Fruit fly (Drosophila melanogaster) whole organism, embryonic: ENCODE measurements around the gene CG6966.
A peak's percentile ranks its signal among the peaks of the same experiment; 100 is the strongest.

Experiments
- Atf6 ChIP-seq: fragments of 200-800 bp; sonication (Bioruptor generic); IDR thresholded peaks from 2 replicates; pipeline ENCODE4 v1.3.6; 2022; ENCODE audit warnings: missing biosample characterization, missing genetic modification characterization
- Blimp-1 ChIP-seq: fragments of 200-800 bp; sonication (Bioruptor generic); optimal IDR thresholded peaks from 3 replicates; lab custom pipeline; 2018; ENCODE audit warnings: missing biosample characterization, missing genetic modification characterization, mild to moderate bottlenecking, moderate library complexity, missing genetic modification reagents
- CG10565 ChIP-seq: fragments of 200-800 bp; sonication (Bioruptor generic); optimal IDR thresholded peaks from 3 replicates; lab custom pipeline; 2016; ENCODE audit warnings: missing biosample characterization, mild to moderate bottlenecking, missing genetic modification characterization
- CG10979 ChIP-seq: fragments of 200-800 bp; sonication (Bioruptor generic); optimal IDR thresholded peaks from 2 replicates; lab custom pipeline; 2018; ENCODE audit warnings: missing biosample characterization, mild to moderate bottlenecking, missing genetic modification characterization, moderate library complexity
- CG11504 ChIP-seq: fragments of 200-800 bp; sonication (Bioruptor generic); optimal IDR thresholded peaks from 3 replicates; lab custom pipeline; 2019; ENCODE audit warnings: missing biosample characterization, mild to moderate bottlenecking, missing genetic modification characterization, moderate library complexity
- CG13624 ChIP-seq: fragments of 200-800 bp; sonication (Bioruptor generic); optimal IDR thresholded peaks from 2 replicates; lab custom pipeline; 2016; ENCODE audit warnings: missing biosample characterization, missing genetic modification characterization
- CG14710 ChIP-seq: fragments of 200-800 bp; sonication (Bioruptor generic); optimal IDR thresholded peaks from 3 replicates; lab custom pipeline; 2019; ENCODE audit warnings: missing biosample characterization, mild to moderate bottlenecking, missing genetic modification characterization, moderate library complexity
- CG1529 ChIP-seq: fragments of 200-800 bp; sonication (Bioruptor generic); optimal IDR thresholded peaks from 3 replicates; lab custom pipeline; 2018; ENCODE audit warnings: missing biosample characterization, missing genetic modification characterization
- CG16813 ChIP-seq: fragments of 200-800 bp; sonication (Bioruptor generic); IDR thresholded peaks from 3 replicates; pipeline ENCODE4 v1.3.6; 2022; ENCODE audit warnings: missing biosample characterization, missing genetic modification characterization; ENCODE audit not compliant: partially characterized antibody
- CG17359 ChIP-seq: fragments of 200-800 bp; sonication (Bioruptor generic); optimal IDR thresholded peaks from 3 replicates; lab custom pipeline; 2018; ENCODE audit warnings: missing biosample characterization, mild to moderate bottlenecking, missing genetic modification characterization, moderate library complexity
- CG17361 ChIP-seq: fragments of 200-800 bp; sonication (Bioruptor generic); IDR thresholded peaks from 3 replicates; pipeline ENCODE4 v1.3.6; 2022; ENCODE audit warnings: missing biosample characterization, missing genetic modification characterization
- CG18262 ChIP-seq: fragments of 200-800 bp; optimal IDR thresholded peaks from 3 replicates; lab custom pipeline; 2019; ENCODE audit warnings: missing biosample characterization, mild to moderate bottlenecking, missing genetic modification characterization, moderate library complexity
- CG18476 ChIP-seq: fragments of 200-800 bp; sonication (Bioruptor generic); optimal IDR thresholded peaks from 2 replicates; lab custom pipeline; 2016; ENCODE audit warnings: missing biosample characterization, mild to moderate bottlenecking, missing genetic modification characterization
- CG18599 ChIP-seq: fragments of 200-800 bp; sonication (Bioruptor generic); optimal IDR thresholded peaks from 3 replicates; lab custom pipeline; 2017; ENCODE audit warnings: missing biosample characterization, missing genetic modification characterization, mild to moderate bottlenecking, moderate library complexity, missing genetic modification reagents
- CG2875 ChIP-seq: fragments of 200-800 bp; sonication (Bioruptor generic); optimal IDR thresholded peaks from 2 replicates; lab custom pipeline; 2017; ENCODE audit warnings: missing biosample characterization, mild to moderate bottlenecking, missing genetic modification characterization, missing genetic modification reagents
- CG31365 ChIP-seq: fragments of 200-800 bp; sonication (Bioruptor generic); optimal IDR thresholded peaks from 2 replicates; lab custom pipeline; 2018; ENCODE audit warnings: missing biosample characterization, mild to moderate bottlenecking, missing genetic modification characterization
- CG33557 ChIP-seq: fragments of 200-800 bp; sonication (Bioruptor generic); optimal IDR thresholded peaks from 2 replicates; lab custom pipeline; 2019; ENCODE audit warnings: missing biosample characterization, mild to moderate bottlenecking, missing genetic modification characterization, moderate library complexity
- CG6254 ChIP-seq: fragments of 200-800 bp; sonication (Bioruptor generic); optimal IDR thresholded peaks from 3 replicates; lab custom pipeline; 2017; ENCODE audit warnings: mild to moderate bottlenecking, missing biosample characterization, missing genetic modification reagents, missing genetic modification characterization
- CG7271 ChIP-seq: fragments of 200-800 bp; sonication (Bioruptor generic); optimal IDR thresholded peaks from 2 replicates; lab custom pipeline; 2018; ENCODE audit warnings: missing biosample characterization, mild to moderate bottlenecking, missing genetic modification characterization, moderate library complexity
- CG8388 ChIP-seq: fragments of 200-800 bp; sonication (Bioruptor generic); optimal IDR thresholded peaks from 2 replicates; lab custom pipeline; 2019; ENCODE audit warnings: missing biosample characterization, mild to moderate bottlenecking, missing genetic modification characterization, moderate library complexity
- CoRest ChIP-seq: fragments of 200-800 bp; sonication (Bioruptor generic); optimal IDR thresholded peaks from 3 replicates; lab custom pipeline; 2018; ENCODE audit warnings: missing biosample characterization, mild to moderate bottlenecking, missing genetic modification characterization, moderate library complexity
- D ChIP-seq, 2 experiments: fragments of 200-800 bp in 1 of 2; fragments of >200 bp in 1 of 2; sonication (Bioruptor generic) in 1 of 2; optimal IDR thresholded peaks; 2 replicates in 1 of 2; 3 replicates in 1 of 2; lab custom pipeline; 2017; ENCODE audit warnings: mild to moderate bottlenecking in 1 of 2, missing biosample characterization in 1 of 2, missing genetic modification characterization in 1 of 2, missing genetic modification reagents in 1 of 2
- HHEX ChIP-seq: fragments of 200-800 bp; sonication (Bioruptor generic); optimal IDR thresholded peaks from 3 replicates; lab custom pipeline; 2017; ENCODE audit warnings: missing biosample characterization, mild to moderate bottlenecking, missing genetic modification characterization, missing genetic modification reagents
- Med ChIP-seq: fragments of 200-800 bp; sonication (Bioruptor generic); peaks from one replicate; lab custom pipeline; 2016; ENCODE audit warnings: missing biosample characterization, missing genetic modification characterization, mild to moderate bottlenecking, inconsistent platforms, moderate library complexity
- Nf-YA ChIP-seq: fragments of 200-800 bp; sonication (Bioruptor generic); IDR thresholded peaks from 2 replicates; pipeline ENCODE4 v1.3.6; 2022; ENCODE audit warnings: missing biosample characterization, missing genetic modification characterization
- PHDP ChIP-seq: fragments of 200-800 bp; sonication (Bioruptor generic); optimal IDR thresholded peaks from 3 replicates; lab custom pipeline; 2018; ENCODE audit warnings: missing biosample characterization, mild to moderate bottlenecking, missing genetic modification characterization, moderate library complexity
- Sox102F ChIP-seq: fragments of 200-800 bp; sonication (Bioruptor generic); optimal IDR thresholded peaks from 2 replicates; lab custom pipeline; 2018; ENCODE audit warnings: missing biosample characterization, mild to moderate bottlenecking, missing genetic modification characterization, moderate library complexity
- Stat92E ChIP-seq, 3 experiments: fragments of >200 bp in 2 of 3; fragments of 200-800 bp in 1 of 3; sonication (Bioruptor generic) in 1 of 3; optimal IDR thresholded peaks; 2 replicates each; lab custom pipeline; 2017 to 2019; ENCODE audit warnings: missing biosample characterization in 3 of 3, missing genetic modification characterization in 3 of 3, mild to moderate bottlenecking in 1 of 3, moderate library complexity in 1 of 3
- ara ChIP-seq: fragments of 200-800 bp; sonication (Bioruptor generic); IDR thresholded peaks from 2 replicates; pipeline ENCODE4 v1.3.6; 2022; ENCODE audit warnings: missing biosample characterization, missing genetic modification characterization
- az2 ChIP-seq: fragments of 200-800 bp; sonication (Bioruptor generic); optimal IDR thresholded peaks from 3 replicates; lab custom pipeline; 2016; ENCODE audit warnings: missing biosample characterization, missing genetic modification characterization
- bcd ChIP-seq: fragments of 200-800 bp; sonication (Bioruptor generic); optimal IDR thresholded peaks from 2 replicates; lab custom pipeline; 2017; ENCODE audit warnings: missing biosample characterization, mild to moderate bottlenecking, missing genetic modification characterization
- bsh ChIP-seq, 2 experiments: fragments of 200-800 bp; sonication (Bioruptor generic); optimal IDR thresholded peaks; 2 replicates each; lab custom pipeline; 2017 to 2018; ENCODE audit warnings: mild to moderate bottlenecking in 2 of 2, missing biosample characterization in 2 of 2, missing genetic modification characterization in 2 of 2, moderate library complexity in 1 of 2
- dimm ChIP-seq: fragments of 200-800 bp; sonication (Bioruptor generic); IDR thresholded peaks from 2 replicates; pipeline ENCODE4 v1.3.6; 2022; ENCODE audit warnings: missing biosample characterization, missing genetic modification characterization
- dmrt11E ChIP-seq: fragments of 200-800 bp; sonication (Bioruptor generic); optimal IDR thresholded peaks from 3 replicates; lab custom pipeline; 2018; ENCODE audit warnings: missing biosample characterization, mild to moderate bottlenecking, missing genetic modification characterization, moderate library complexity
- dpn ChIP-seq, 2 experiments: fragments of 200-800 bp; sonication (Bioruptor generic); optimal IDR thresholded peaks; 3 replicates each; lab custom pipeline; 2016; ENCODE audit warnings: missing biosample characterization in 2 of 2, missing genetic modification characterization in 2 of 2
- gem ChIP-seq: fragments of 200-800 bp; sonication (Bioruptor generic); optimal IDR thresholded peaks from 2 replicates; lab custom pipeline; 2019; ENCODE audit warnings: missing biosample characterization, mild to moderate bottlenecking, missing genetic modification characterization, moderate library complexity
- grau ChIP-seq: fragments of 200-800 bp; optimal IDR thresholded peaks from 3 replicates; lab custom pipeline; 2019; ENCODE audit warnings: missing biosample characterization, mild to moderate bottlenecking, missing genetic modification characterization, moderate library complexity
- kah ChIP-seq: fragments of 200-800 bp; sonication (Bioruptor generic); optimal IDR thresholded peaks from 2 replicates; lab custom pipeline; 2018; ENCODE audit warnings: missing biosample characterization, mild to moderate bottlenecking, missing genetic modification characterization
- lbe ChIP-seq: fragments of 200-800 bp; sonication (Bioruptor generic); optimal IDR thresholded peaks from 2 replicates; lab custom pipeline; 2016; ENCODE audit warnings: missing biosample characterization, mild to moderate bottlenecking, missing genetic modification characterization
- lilli ChIP-seq: fragments of 200-800 bp; sonication (Bioruptor generic); optimal IDR thresholded peaks from 3 replicates; lab custom pipeline; 2016; ENCODE audit warnings: missing biosample characterization, missing genetic modification characterization
- phol ChIP-seq: fragments of 200-800 bp; sonication (Bioruptor generic); optimal IDR thresholded peaks from 3 replicates; lab custom pipeline; 2018; ENCODE audit warnings: missing biosample characterization, mild to moderate bottlenecking, missing genetic modification characterization, moderate library complexity
- pros ChIP-seq: fragments of 200-800 bp; sonication (Bioruptor generic); optimal IDR thresholded peaks from 3 replicates; lab custom pipeline; 2019; ENCODE audit warnings: missing biosample characterization, mild to moderate bottlenecking, missing genetic modification characterization, moderate library complexity
- repo ChIP-seq: fragments of 200-800 bp; sonication (Bioruptor generic); optimal IDR thresholded peaks from 2 replicates; lab custom pipeline; 2016; ENCODE audit warnings: missing biosample characterization, missing genetic modification characterization
- row ChIP-seq: fragments of 200-800 bp; sonication (Bioruptor generic); IDR thresholded peaks from 3 replicates; pipeline ENCODE4 v1.3.6; 2022; ENCODE audit warnings: missing biosample characterization, missing genetic modification characterization
- slbo ChIP-seq: fragments of 200-800 bp; sonication (Bioruptor generic); IDR thresholded peaks from 2 replicates; pipeline ENCODE4 v1.3.6; 2022; ENCODE audit warnings: missing biosample characterization, missing genetic modification characterization
- ttk ChIP-seq: fragments of 200-800 bp; sonication (Bioruptor generic); IDR thresholded peaks from 2 replicates; pipeline ENCODE4 v2.1.2; 2022; ENCODE audit warnings: missing biosample characterization, missing genetic modification characterization
- yki ChIP-seq: fragments of >200 bp; optimal IDR thresholded peaks from 3 replicates; lab custom pipeline; 2018
- zf30C ChIP-seq: fragments of 200-800 bp; sonication (Bioruptor generic); optimal IDR thresholded peaks from 3 replicates; lab custom pipeline; 2018; ENCODE audit warnings: missing biosample characterization, mild to moderate bottlenecking, missing genetic modification characterization

The CG6966 gene

dm6 chr3R:15092784-15093183 is 2.6 kb downstream of the CG6966 start (continued):
- TF ChIP-seq CG18599 (GFP tag; lab: Kevin White, UChicago), result peak; percentile 57
- peak; percentile 0 for TF ChIP-seq Sox102F (GFP tag; lab: Kevin White, UChicago)
- TF ChIP-seq repo, result no peak
- TF ChIP-seq CG7271 (tag; lab: Kevin White, UChicago), result no peak
- TF ChIP-seq Nf-YA (GFP tag; lab: Robert Waterston, UW), result no peak
- no peak for TF ChIP-seq lilli (GFP tag; lab: Kevin White, UChicago)
- peak; percentile 4; the same call in 1 of the 2 replicates for TF ChIP-seq ara
- TF ChIP-seq, all 482 proteins: peak for 98

- TF ChIP-seq yki (no peak), bsh (GFP tag; optimal IDR thresholded peaks at IDR 0.05; lab: Kevin White, UChicago) (peak; percentile 26 to 34), CG8388 (GFP tag; lab: Kevin White, UChicago) (peak; percentile 3), ttk (no peak), slbo (GFP tag; lab: Robert Waterston, UW) (peak; percentile 10; the same call in 1 of the 2 replicates), kah (GFP tag; lab: Kevin White, UChicago) (no peak), Med (peak; percentile 3), CG6254 (peak; percentile 25), CG18262 (tag; lab: Kevin White, UChicago) (peak; percentile 54), gem (tag; lab: Kevin White, UChicago) (peak; percentile 41), dmrt11E (tag; lab: Kevin White, UChicago) (peak; percentile 9), lbe (peak; percentile 46), CG13624 (GFP tag; lab: Kevin White, UChicago) (no peak), Atf6 (no peak), az2 (GFP tag; lab: Kevin White, UChicago) (peak; percentile 5), CG10979 (tag; lab: Kevin White, UChicago) (peak; percentile 40), CG33557 (peak; percentile 22), CG2875 (GFP tag; lab: Kevin White, UChicago) (no peak), D (optimal IDR thresholded peaks at IDR 0.05; lab: Kevin White, UChicago) (no peak), D (GFP tag; optimal IDR thresholded peaks at IDR 0.05; lab: Kevin White, UChicago) (peak; percentile 22), CG16813 (GFP tag; lab: Robert Waterston, UW) (no peak), CoRest (tag; lab: Kevin White, UChicago) (peak; percentile 31), pros (no peak), PHDP (tag; lab: Kevin White, UChicago) (no peak), zf30C (GFP tag; lab: Kevin White, UChicago) (peak; percentile 26), Blimp-1 (GFP tag; lab: Kevin White, UChicago) (peak; percentile 10), CG31365 (tag; lab: Kevin White, UChicago) (no peak), CG14710 (peak; percentile 20), CG17361 (peak; percentile 36; the same call in 1 of the 3 replicates), grau (peak; percentile 36), phol (tag; lab: Kevin White, UChicago) (peak; percentile 51), CG17359 (tag; lab: Kevin White, UChicago) (no peak), CG1529 (GFP tag; lab: Kevin White, UChicago) (peak; percentile 44), CG10565 (GFP tag; lab: Kevin White, UChicago) (no peak), CG18476 (GFP tag; lab: Kevin White, UChicago) (no peak), bcd (GFP tag; lab: Kevin White, UChicago) (peak; percentile 10), row (no peak), HHEX (GFP tag; lab: Kevin White, UChicago) (no peak), dpn (GFP tag; optimal IDR thresholded peaks at IDR 0.05; lab: Kevin White, UChicago) (peak in 1 of 2 experiments; percentile 2), Stat92E (GFP tag; optimal IDR thresholded peaks at IDR 0.05; lab: Kevin White, UChicago) (no peak), dimm (GFP tag; lab: Robert Waterston, UW) (no peak), CG11504 (peak; percentile 21)
Measured at dm6 chr3R:15092351-15092750, 3.1 kb downstream of the CG6966 start.
